Worm (Caenorhabditis elegans): Measurements from ENCODE around the gene T07D1.3.

DNA sequence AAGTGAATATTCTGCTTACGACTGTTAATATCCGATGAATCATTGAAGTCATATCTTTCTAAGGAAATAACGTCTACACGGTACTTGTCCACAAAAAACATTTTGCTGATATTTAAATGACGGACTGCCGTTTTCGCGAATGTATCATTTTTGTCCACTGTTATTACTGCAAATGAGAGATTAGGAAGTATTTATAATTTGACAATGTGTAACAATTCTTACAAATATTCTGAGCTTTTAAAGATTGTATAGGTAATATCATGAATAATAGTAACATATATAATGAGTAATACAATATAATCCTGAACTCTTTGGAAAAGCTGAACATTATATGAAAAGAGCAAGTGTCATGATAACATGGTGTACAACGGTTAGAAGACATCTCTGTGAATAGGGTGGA lies 23.4 kb downstream of the T07D1.3 start, which contains the start of gene glr-7:
- TF ChIP-seq elt-4 (tag; optimal IDR thresholded peaks at IDR 0.05) = no peak
- no peak for TF ChIP-seq dmd-4 (tag; optimal IDR thresholded peaks at IDR 0.05; ENCODE audit: borderline replicate concordance)
- no peak for TF ChIP-seq pha-4 (tag; optimal IDR thresholded peaks at IDR 0.05)
- no peak for TF ChIP-seq dve-1 (tag; optimal IDR thresholded peaks at IDR 0.05)

Measured in whole organism, late embryonic.